Worm (Caenorhabditis elegans) whole organism, late embryonic: ENCODE measurements around the gene col-186.

Experiments
- C08G9.2 ChIP-seq: sonication (generic microtip); optimal IDR thresholded peaks from 2 replicates; lab custom pipeline; 2016; ENCODE audit warnings: mild to moderate bottlenecking, missing genetic modification characterization, moderate library complexity, missing compliant biosample characterization
- ahr-1 ChIP-seq: sonication (generic microtip); optimal IDR thresholded peaks from 2 replicates; lab custom pipeline; 2016; ENCODE audit warnings: missing genetic modification characterization, missing compliant biosample characterization
- ceh-14 ChIP-seq: sonication (generic microtip); optimal IDR thresholded peaks from 2 replicates; lab custom pipeline; 2016; ENCODE audit warnings: missing genotype, missing genetic modification characterization, missing compliant biosample characterization
- ceh-2 ChIP-seq: sonication (generic microtip); optimal IDR thresholded peaks from 2 replicates; lab custom pipeline; 2016; ENCODE audit warnings: missing genotype, missing genetic modification characterization, missing compliant biosample characterization
- ceh-24 ChIP-seq: sonication (generic microtip); optimal IDR thresholded peaks from 2 replicates; lab custom pipeline; 2016; ENCODE audit warnings: mild to moderate bottlenecking, missing genetic modification characterization, missing compliant biosample characterization
- ceh-34 ChIP-seq: sonication (generic microtip); optimal IDR thresholded peaks from 2 replicates; lab custom pipeline; 2016; ENCODE audit warnings: mild to moderate bottlenecking, missing genetic modification characterization, missing compliant biosample characterization
- ceh-45 ChIP-seq: fragments of 200-800 bp; sonication (Bioruptor generic); IDR thresholded peaks from 2 replicates; pipeline ENCODE4 v1.3.6; 2022; ENCODE audit warnings: missing genetic modification reagents, missing genetic modification characterization, missing compliant biosample characterization
- ceh-9 ChIP-seq: sonication (generic microtip); optimal IDR thresholded peaks from 2 replicates; lab custom pipeline; 2016; ENCODE audit warnings: mild to moderate bottlenecking, missing genetic modification characterization, inconsistent platforms, missing compliant biosample characterization
- che-1 ChIP-seq: sonication (generic microtip); optimal IDR thresholded peaks from 2 replicates; lab custom pipeline; 2016; ENCODE audit warnings: mild to moderate bottlenecking, missing genetic modification characterization, missing compliant biosample characterization
- dve-1 ChIP-seq: sonication (generic microtip); optimal IDR thresholded peaks from 2 replicates; lab custom pipeline; 2017; ENCODE audit warnings: antibody characterized with exemption, mild to moderate bottlenecking, missing genetic modification characterization, missing compliant biosample characterization
- elt-2 ChIP-seq: sonication (generic microtip); optimal IDR thresholded peaks from 2 replicates; lab custom pipeline; 2016; ENCODE audit warnings: missing genetic modification reagents, missing genetic modification characterization, missing compliant biosample characterization
- ets-4 ChIP-seq: sonication (generic microtip); optimal IDR thresholded peaks from 2 replicates; lab custom pipeline; 2016; ENCODE audit warnings: missing genetic modification characterization, missing compliant biosample characterization
- eyg-1 ChIP-seq: sonication (generic microtip); optimal IDR thresholded peaks from 2 replicates; lab custom pipeline; 2016; ENCODE audit warnings: missing genotype, missing genetic modification characterization, missing compliant biosample characterization
- fkh-6 ChIP-seq: sonication (generic microtip); optimal IDR thresholded peaks from 2 replicates; lab custom pipeline; 2016; ENCODE audit warnings: missing genetic modification characterization, missing compliant biosample characterization
- gmeb-2 ChIP-seq: sonication (generic microtip); optimal IDR thresholded peaks from 2 replicates; lab custom pipeline; 2016; ENCODE audit warnings: missing genetic modification characterization, inconsistent platforms, missing compliant biosample characterization
- hlh-15 ChIP-seq: sonication (generic microtip); optimal IDR thresholded peaks from 2 replicates; lab custom pipeline; 2016; ENCODE audit warnings: missing genetic modification characterization, missing compliant biosample characterization
- hlh-8 ChIP-seq: sonication (generic microtip); optimal IDR thresholded peaks from 2 replicates; lab custom pipeline; 2016; ENCODE audit warnings: missing genotype, missing genetic modification characterization, missing compliant biosample characterization
- lin-11 ChIP-seq: fragments of 200-800 bp; sonication (Bioruptor generic); optimal IDR thresholded peaks from 2 replicates; lab custom pipeline; 2018; ENCODE audit warnings: mild to moderate bottlenecking, missing genetic modification characterization, missing compliant biosample characterization
- nfya-1 ChIP-seq: sonication (generic microtip); optimal IDR thresholded peaks from 2 replicates; lab custom pipeline; 2017; ENCODE audit warnings: missing genetic modification characterization, mild to moderate bottlenecking, missing compliant biosample characterization, antibody characterized with exemption, moderate library complexity
- nhr-11 ChIP-seq: fragments of 150-350 bp; optimal IDR thresholded peaks from 2 replicates; lab custom pipeline; 2014; ENCODE audit warnings: missing biosample characterization, missing genetic modification characterization
- nhr-232 ChIP-seq: sonication (generic microtip); optimal IDR thresholded peaks from 2 replicates; lab custom pipeline; 2016; ENCODE audit warnings: missing genetic modification characterization, missing compliant biosample characterization
- npax-4 ChIP-seq: sonication (generic microtip); optimal IDR thresholded peaks from 2 replicates; lab custom pipeline; 2016; ENCODE audit warnings: missing genetic modification characterization, missing compliant biosample characterization
- pag-3 ChIP-seq: sonication (generic microtip); optimal IDR thresholded peaks from 2 replicates; lab custom pipeline; 2016; ENCODE audit warnings: missing compliant biosample characterization, missing genetic modification characterization, borderline replicate concordance
- pat-9 ChIP-seq: fragments of 200-800 bp; sonication (Bioruptor generic); optimal IDR thresholded peaks from 2 replicates; lab custom pipeline; 2018; ENCODE audit warnings: mild to moderate bottlenecking, missing genetic modification characterization, moderate library complexity, missing compliant biosample characterization
- pax-1 ChIP-seq: fragments of 150-350 bp; optimal IDR thresholded peaks from 2 replicates; lab custom pipeline; 2014; ENCODE audit warnings: missing biosample characterization, missing genetic modification characterization
- pha-4 ChIP-seq: fragments of 150-350 bp; optimal IDR thresholded peaks from 2 replicates; lab custom pipeline; 2018; ENCODE audit warnings: missing biosample characterization, missing genetic modification reagents, missing genetic modification characterization
- pqm-1 ChIP-seq: sonication (generic microtip); optimal IDR thresholded peaks from 2 replicates; lab custom pipeline; 2016; ENCODE audit warnings: missing genetic modification characterization, missing compliant biosample characterization
- sox-2 ChIP-seq: fragments of 200-800 bp; sonication (Bioruptor generic); IDR thresholded peaks from 2 replicates; pipeline ENCODE4 v1.3.6; 2022; ENCODE audit warnings: missing genetic modification reagents, missing genetic modification characterization, missing compliant biosample characterization
- sox-4 ChIP-seq: sonication (generic microtip); optimal IDR thresholded peaks from 2 replicates; lab custom pipeline; 2017; ENCODE audit warnings: mild to moderate bottlenecking, missing genetic modification characterization, inconsistent platforms, missing compliant biosample characterization
- tbx-2 ChIP-seq: sonication (generic microtip); optimal IDR thresholded peaks from 2 replicates; lab custom pipeline; 2016; ENCODE audit warnings: missing genetic modification characterization, missing compliant biosample characterization
- tbx-7 ChIP-seq: sonication (generic microtip); optimal IDR thresholded peaks from 2 replicates; lab custom pipeline; 2016; ENCODE audit warnings: missing genotype, missing genetic modification characterization, missing compliant biosample characterization
- ttx-3 ChIP-seq: sonication (generic microtip); optimal IDR thresholded peaks from 2 replicates; lab custom pipeline; 2016; ENCODE audit warnings: missing genetic modification reagents, missing genetic modification characterization, missing compliant biosample characterization
- unc-42 ChIP-seq: sonication (generic microtip); optimal IDR thresholded peaks from 2 replicates; lab custom pipeline; 2016; ENCODE audit warnings: missing genotype, missing genetic modification characterization, missing compliant biosample characterization
- zip-5 ChIP-seq: sonication (generic microtip); optimal IDR thresholded peaks from 2 replicates; lab custom pipeline; 2016; ENCODE audit warnings: missing genetic modification characterization, missing compliant biosample characterization
- ztf-16 ChIP-seq: sonication (generic microtip); optimal IDR thresholded peaks from 2 replicates; lab custom pipeline; 2017; ENCODE audit warnings: missing genetic modification characterization, missing compliant biosample characterization

The col-186 gene

DNA sequence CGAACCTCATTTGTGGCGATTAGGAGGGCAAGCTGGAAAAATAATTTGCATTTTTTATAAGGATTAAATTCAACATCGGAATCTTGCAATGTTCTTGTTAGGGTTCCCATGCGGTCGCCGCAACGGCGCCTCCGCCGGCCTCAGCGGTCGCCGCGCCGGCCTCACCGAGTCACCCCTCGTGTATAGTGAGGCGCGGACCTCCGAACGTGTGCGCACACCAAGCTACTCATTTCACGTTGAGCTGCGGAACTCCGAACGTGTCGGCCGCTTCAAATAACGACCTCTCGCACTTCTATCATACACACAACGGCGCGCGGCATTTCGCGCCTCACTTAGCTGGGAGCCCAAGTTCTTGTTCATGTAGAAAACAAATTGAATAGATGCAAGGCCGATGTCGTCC is 13.4 kb upstream of the col-186 start:
- TF ChIP-seq ceh-45 (GFP tag; lab: Robert Waterston, UW) (no peak), ceh-34 (tag; lab: Kevin White, UChicago) (peak; percentile 5)

DNA sequence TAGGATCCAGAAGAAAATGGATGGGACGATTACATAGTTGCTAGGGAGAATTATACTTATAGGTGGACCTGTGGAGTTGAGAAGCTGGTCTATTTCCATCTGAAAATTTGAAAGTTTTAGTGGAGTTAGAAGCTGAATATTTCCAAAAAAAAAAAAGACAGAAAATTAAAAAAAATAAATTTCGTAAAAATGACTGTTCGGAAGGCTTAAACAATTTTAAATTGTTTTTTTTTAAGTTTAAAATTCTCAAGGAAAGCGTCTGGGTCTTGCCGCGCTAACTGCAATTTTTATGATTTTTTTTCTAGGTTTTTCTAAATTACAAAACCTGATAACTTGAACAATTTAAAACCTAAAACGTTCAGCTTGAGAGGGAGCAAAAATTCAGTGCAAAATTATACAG is 12.1 kb upstream of the col-186 start, which contains the start of gene mrp-3:
TSS of gene mrp-3 (minus strand) at position 101 of the 400 bp plus-strand sequence.
- TF ChIP-seq pat-9 (no peak), pqm-1 (tag; lab: Kevin White, UChicago) (no peak), pag-3 (no peak), ttx-3 (tag; lab: Kevin White, UChicago) (no peak), hlh-8 (no peak), ets-4 (tag; lab: Kevin White, UChicago) (no peak), tbx-2 (tag; lab: Kevin White, UChicago) (no peak)

DNA sequence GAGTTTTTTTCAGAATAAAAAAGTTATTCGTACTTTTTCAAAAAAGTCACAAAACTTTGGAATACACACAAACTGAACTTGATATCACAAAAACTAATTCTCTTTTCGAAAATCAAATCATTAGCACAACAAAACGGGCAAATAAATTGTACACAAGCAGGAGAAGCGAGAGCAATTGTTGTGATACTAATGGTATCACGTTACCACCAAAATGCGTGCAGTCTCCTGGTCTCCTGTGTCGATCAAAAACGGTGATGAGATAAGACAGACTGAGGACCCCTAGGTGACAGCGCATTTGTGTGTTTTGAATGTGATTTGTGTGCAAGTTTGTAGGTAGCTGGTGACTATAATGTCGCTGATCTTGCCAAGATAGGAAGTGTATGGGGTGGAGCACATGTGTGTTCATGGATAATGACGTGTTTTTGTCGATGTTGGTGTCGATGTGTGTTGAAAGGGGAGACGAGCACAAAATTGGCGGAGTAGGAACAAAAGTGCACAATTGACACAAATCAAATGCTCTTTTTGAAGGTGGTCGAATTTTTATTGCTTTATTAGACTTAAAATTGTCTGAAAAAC is 11.4 kb upstream of the col-186 start:
- no peak for TF ChIP-seq ceh-9
- TF ChIP-seq nhr-11 (tag; lab: Kevin White, UChicago): no peak
- peak; percentile 42 for TF ChIP-seq elt-2 (tag; lab: Kevin White, UChicago)
- TF ChIP-seq npax-4 (tag; lab: Kevin White, UChicago): no peak
- no peak for TF ChIP-seq tbx-2 (tag; lab: Kevin White, UChicago)
- TF ChIP-seq ceh-34 (tag; lab: Kevin White, UChicago): no peak
- TF ChIP-seq sox-2 (GFP tag; lab: Robert Waterston, UW): no peak

DNA sequence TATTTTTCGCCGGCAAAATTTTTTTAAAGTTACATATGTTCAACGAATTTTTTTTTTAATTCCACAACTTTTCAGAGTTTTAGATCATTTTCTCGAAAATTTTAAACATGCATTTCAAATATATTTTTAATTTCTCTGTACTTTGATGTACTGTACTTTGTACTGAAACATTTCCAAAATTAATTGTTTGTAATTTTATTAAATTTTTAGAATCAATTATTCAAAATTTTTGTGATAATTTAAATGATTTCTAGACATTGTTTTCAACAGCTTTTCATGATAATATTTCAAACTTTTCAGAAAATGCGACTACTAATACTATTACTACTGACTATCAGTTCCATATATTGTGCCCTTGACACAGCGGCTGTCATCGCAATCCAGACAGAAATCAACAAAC is 7.6 kb upstream of the col-186 start, which contains the start of gene mec-5:
TSS of gene mec-5 (plus strand) at position 301 of the 400 bp plus-strand sequence.
- TF ChIP-seq fkh-6 (no peak), hlh-15 (no peak), unc-42 (tag; lab: Kevin White, UChicago) (no peak), ets-4 (tag; lab: Kevin White, UChicago) (no peak), ceh-9 (no peak), dve-1 (tag; lab: Kevin White, UChicago) (no peak), lin-11 (tag; lab: Kevin White, UChicago) (no peak)

DNA sequence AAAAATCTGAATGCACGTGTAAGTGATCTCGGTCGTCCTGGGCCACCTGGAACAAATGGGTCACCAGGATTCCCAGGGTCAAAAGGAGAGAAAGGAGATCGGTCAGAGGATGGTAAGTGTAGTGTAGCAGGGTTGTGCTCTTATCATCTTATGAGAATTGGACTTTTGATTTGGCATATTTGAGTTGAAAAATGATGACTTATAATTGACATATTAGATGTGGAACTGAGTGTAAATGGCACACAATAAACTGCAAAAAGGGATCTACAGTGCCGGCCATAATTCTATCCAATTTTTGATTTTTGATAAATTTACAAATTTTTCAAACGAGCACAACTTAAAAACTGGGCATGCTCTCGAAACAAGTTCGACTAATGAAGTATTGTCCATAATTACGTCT is 7.1 kb upstream of the col-186 start:
- TF ChIP-seq pha-4: no peak
- no peak for TF ChIP-seq nhr-232
- TF ChIP-seq ztf-16: no peak
- TF ChIP-seq zip-5: no peak
- no peak for TF ChIP-seq nfya-1
- no peak for TF ChIP-seq npax-4 (tag; lab: Kevin White, UChicago)
- no peak for TF ChIP-seq tbx-7 (tag; lab: Kevin White, UChicago)
- TF ChIP-seq pag-3: no peak
- TF ChIP-seq sox-4: no peak
- no peak for TF ChIP-seq che-1 (tag; lab: Kevin White, UChicago)
- TF ChIP-seq pax-1 (tag; lab: Kevin White, UChicago): no peak
- no peak for TF ChIP-seq ceh-14 (tag; lab: Kevin White, UChicago)
- no peak for TF ChIP-seq gmeb-2 (tag; lab: Kevin White, UChicago)
- no peak for TF ChIP-seq ahr-1 (tag; lab: Kevin White, UChicago)
- no peak for TF ChIP-seq eyg-1
- no peak for TF ChIP-seq fkh-6
- TF ChIP-seq ceh-2 (tag; lab: Kevin White, UChicago): no peak
- no peak for TF ChIP-seq ceh-24 (tag; lab: Kevin White, UChicago)
- TF ChIP-seq C08G9.2 (tag; lab: Kevin White, UChicago): no peak
